Worm (Caenorhabditis elegans) whole organism, L3 larva: ENCODE measurements around the gene sop-2.

ENCODE experiments used
- R02D3.7 ChIP-seq: fragments of 150-350 bp; optimal IDR thresholded peaks from 2 replicates; lab custom pipeline; 2014; ENCODE audit warnings: missing biosample characterization, missing genetic modification characterization
- ZK546.5 ChIP-seq: sonication (generic microtip); optimal IDR thresholded peaks from 2 replicates; lab custom pipeline; 2017; ENCODE audit warnings: missing biosample characterization, missing genetic modification characterization
- ceh-9 ChIP-seq: sonication (generic microtip); optimal IDR thresholded peaks from 2 replicates; lab custom pipeline; 2018; ENCODE audit warnings: missing biosample characterization, missing genetic modification characterization
- elt-3 ChIP-seq, 3 experiments: fragments of 150-350 bp in 1 of 3; sonication (generic microtip) in 2 of 3; optimal IDR thresholded peaks; 2 replicates in 2 of 3; 4 replicates in 1 of 3; lab custom pipeline; 2014 to 2017; ENCODE audit warnings: missing biosample characterization in 3 of 3, missing genetic modification characterization in 3 of 3
- nhr-77 ChIP-seq: fragments of 150-350 bp; optimal IDR thresholded peaks from 2 replicates; lab custom pipeline; 2014; ENCODE audit warnings: missing biosample characterization, missing genetic modification characterization
- tbx-2 ChIP-seq: sonication (generic microtip); optimal IDR thresholded peaks from 2 replicates; lab custom pipeline; 2016; ENCODE audit warnings: mild to moderate bottlenecking, missing genetic modification characterization, missing compliant biosample characterization
- unc-62 ChIP-seq: fragments of 150-350 bp; sonication (generic microtip); optimal IDR thresholded peaks from 4 replicates; lab custom pipeline; 2014; ENCODE audit warnings: missing biosample characterization, missing genetic modification reagents, missing genetic modification characterization
- ztf-4 ChIP-seq: fragments of 150-350 bp; optimal IDR thresholded peaks from 2 replicates; lab custom pipeline; 2014; ENCODE audit warnings: missing biosample characterization, missing genetic modification characterization

DNA sequence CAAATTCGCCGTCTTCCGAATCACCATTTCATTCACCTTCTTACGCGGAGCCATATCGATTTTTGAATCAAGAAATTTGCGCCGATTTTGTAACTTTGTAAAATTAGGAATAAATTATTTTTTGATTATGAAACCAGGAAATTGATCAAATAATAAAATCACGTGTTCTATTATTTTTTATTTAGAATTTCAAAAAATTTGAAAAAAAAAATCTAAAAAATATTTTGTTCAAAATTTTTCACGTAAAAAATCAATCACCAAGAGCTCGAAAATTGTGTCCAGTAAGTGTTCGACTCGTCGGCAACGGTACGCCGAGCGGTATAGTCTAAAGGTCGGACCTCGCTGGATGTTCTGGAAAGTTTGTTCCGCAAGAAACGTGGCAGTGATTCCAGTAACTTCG is 53.9 kb downstream of the sop-2 start, which contains the start of gene Y57A10B.7:
- TF ChIP-seq ZK546.5 (tag; lab: Kevin White, UChicago) (no peak), tbx-2 (tag; lab: Kevin White, UChicago) (no peak), R02D3.7 (tag; lab: Kevin White, UChicago) (no peak), elt-3 (tag; optimal IDR thresholded peaks at IDR 0.05; lab: Kevin White, UChicago) (no peak), nhr-77 (tag; lab: Kevin White, UChicago) (no peak), ztf-4 (tag; lab: Kevin White, UChicago) (no peak), unc-62 (GFP tag; lab: Kevin White, UChicago) (no peak), ceh-9 (tag; lab: Kevin White, UChicago) (no peak)
